Worm (Caenorhabditis elegans): Measurements from ENCODE around the gene F59A7.12.

DNA sequence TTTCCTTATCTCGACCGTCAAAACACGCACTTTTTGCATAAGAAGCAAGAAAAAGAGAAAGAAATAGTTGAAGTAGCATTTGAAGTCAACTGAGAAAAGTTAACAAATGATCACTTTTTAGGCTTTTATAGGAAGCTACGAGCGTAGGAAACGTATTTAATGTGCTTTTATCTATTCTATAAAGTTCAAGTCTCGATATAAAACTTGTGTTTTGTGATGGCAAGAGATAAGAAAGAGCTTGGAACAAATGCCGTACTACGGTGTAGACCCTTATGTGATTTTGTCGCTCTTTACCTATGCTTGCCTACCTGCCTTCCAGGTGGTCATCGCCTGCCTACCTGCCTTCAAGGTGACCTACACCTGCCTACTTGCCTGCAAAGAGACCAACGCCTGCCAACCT, 25.7 kb upstream of the F59A7.12 start, which contains the start of gene clec-206:
- no peak for TF ChIP-seq pha-4 (tag; optimal IDR thresholded peaks at IDR 0.05)
- no peak for TF ChIP-seq hlh-6 (tag; optimal IDR thresholded peaks at IDR 0.05)
- no peak for TF ChIP-seq dve-1 (tag; optimal IDR thresholded peaks at IDR 0.05)
- TF ChIP-seq K09A11.1 (tag; optimal IDR thresholded peaks at IDR 0.05; ENCODE audit: insufficient read depth) = no peak
- TF ChIP-seq ttx-3 (tag; optimal IDR thresholded peaks at IDR 0.05) = no peak
- TF ChIP-seq fkh-10 (GFP tag; optimal IDR thresholded peaks at IDR 0.05) = no peak
- TF ChIP-seq hlh-30 (tag; optimal IDR thresholded peaks at IDR 0.05; ENCODE audit: insufficient read depth) = no peak
- no peak for TF ChIP-seq sox-4 (tag; optimal IDR thresholded peaks at IDR 0.05)
- no peak for TF ChIP-seq nhr-232 (tag; optimal IDR thresholded peaks at IDR 0.05)
- TF ChIP-seq fax-1 (tag; optimal IDR thresholded peaks at IDR 0.05) = no peak
- TF ChIP-seq F13H6.1 (tag; optimal IDR thresholded peaks at IDR 0.05) = no peak
- TF ChIP-seq nhr-11 (tag; optimal IDR thresholded peaks at IDR 0.05) = no peak
